Worm (Caenorhabditis elegans): ENCODE results near the gene inft-2.

Gene inft-2

DNA sequence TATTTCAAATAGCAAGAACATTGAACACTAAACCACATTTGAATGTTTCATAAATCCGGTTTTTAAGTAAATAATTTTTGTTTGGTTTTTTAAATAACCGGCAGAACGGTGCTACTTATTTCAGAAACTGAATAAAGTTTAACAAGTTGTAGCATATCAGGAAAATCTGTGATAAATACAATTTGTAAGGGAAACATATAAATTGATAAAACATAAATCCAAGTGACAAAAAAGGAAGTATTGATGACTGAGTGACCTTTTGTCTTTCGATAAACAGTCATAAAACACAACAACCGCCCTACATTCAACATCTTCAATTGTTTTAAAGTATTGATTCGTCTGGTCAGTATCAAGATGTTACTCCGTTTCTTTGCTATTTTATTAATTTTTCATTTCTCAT, 6.8 kb upstream of the inft-2 start, which contains the start of gene far-5:
Gene far-5 (plus strand): TSS at position 301 of the 400 bp plus-strand sequence.
- TF ChIP-seq W03F9.2 (tag; optimal IDR thresholded peaks at IDR 0.05) (no peak), him-1 (tag; optimal IDR thresholded peaks at IDR 0.05) (no peak), dao-5 (tag; optimal IDR thresholded peaks at IDR 0.05) (no peak)

DNA sequence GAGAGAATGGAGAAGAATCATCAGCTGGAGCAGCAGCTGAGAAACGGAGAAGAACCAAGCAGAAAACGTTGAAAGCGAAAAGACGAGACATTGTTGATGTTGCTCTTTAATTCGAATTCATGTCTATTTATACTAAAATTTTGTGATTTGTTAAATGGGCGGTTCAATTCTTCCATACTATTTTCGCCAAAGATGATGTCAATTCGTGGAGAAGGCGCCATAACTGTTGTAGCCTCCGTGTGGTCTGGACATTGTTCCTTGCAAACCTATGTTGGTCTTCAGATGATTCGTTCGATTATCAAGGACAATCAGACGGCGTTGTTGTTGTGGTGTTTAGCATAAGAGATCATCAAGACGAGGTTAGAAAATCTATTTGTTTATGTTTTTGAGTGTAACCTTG, 4.7 kb upstream of the inft-2 start, which contains the start of gene far-3:
Gene far-3 (minus strand): TSS at position 101 of the 400 bp plus-strand sequence.
- TF ChIP-seq him-1 (tag; optimal IDR thresholded peaks at IDR 0.05) (no peak), dao-5 (tag; optimal IDR thresholded peaks at IDR 0.05) (no peak)

DNA sequence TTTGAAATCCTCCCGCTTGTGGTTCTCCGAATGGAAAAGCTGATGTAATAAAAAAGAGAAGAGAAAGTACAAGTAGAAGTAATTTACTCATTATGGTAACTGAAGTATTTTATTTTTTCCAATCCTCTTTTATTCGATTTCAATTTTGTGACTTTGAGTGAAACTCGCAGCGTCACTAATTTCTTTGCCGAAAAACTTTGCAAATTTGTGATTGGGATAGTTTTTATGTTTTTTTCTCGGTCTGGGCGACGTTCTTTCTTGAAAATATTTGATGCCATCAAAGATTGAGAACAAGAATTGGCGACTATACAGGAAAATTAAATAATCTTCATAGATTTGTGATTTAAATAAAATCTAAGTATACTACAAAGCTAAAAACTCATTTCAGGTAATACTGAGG, 2.6 kb upstream of the inft-2 start, which contains the start of gene far-4:
Gene far-4 (minus strand): TSS at position 101 of the 400 bp plus-strand sequence.
- TF ChIP-seq him-1 (tag; optimal IDR thresholded peaks at IDR 0.05): no peak
- TF ChIP-seq dao-5 (tag; optimal IDR thresholded peaks at IDR 0.05): no peak
- TF ChIP-seq W03F9.2 (tag; optimal IDR thresholded peaks at IDR 0.05): no peak

DNA sequence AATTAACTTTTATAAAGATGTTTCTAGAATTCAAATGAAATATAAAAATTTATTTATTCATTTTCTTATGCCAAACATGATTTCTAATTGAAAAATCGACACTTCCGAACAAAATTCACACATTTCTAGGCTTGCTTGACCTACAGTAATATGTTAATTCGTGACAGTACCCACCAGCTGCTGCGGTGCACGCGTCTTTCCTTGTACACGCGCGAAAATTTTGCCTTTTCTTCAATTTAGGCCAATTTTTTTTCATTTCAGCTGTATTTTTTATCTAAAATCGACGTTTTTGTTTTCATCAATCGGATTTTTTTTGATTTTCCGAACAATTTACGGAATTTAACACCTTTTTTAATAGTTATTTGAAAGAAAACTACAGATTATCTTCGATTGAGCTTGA, 2.0 kb upstream of the inft-2 start:
- no peak for TF ChIP-seq dao-5 (tag; optimal IDR thresholded peaks at IDR 0.05)
- TF ChIP-seq W03F9.2 (tag; optimal IDR thresholded peaks at IDR 0.05): no peak
- TF ChIP-seq him-1 (tag; optimal IDR thresholded peaks at IDR 0.05): no peak

DNA sequence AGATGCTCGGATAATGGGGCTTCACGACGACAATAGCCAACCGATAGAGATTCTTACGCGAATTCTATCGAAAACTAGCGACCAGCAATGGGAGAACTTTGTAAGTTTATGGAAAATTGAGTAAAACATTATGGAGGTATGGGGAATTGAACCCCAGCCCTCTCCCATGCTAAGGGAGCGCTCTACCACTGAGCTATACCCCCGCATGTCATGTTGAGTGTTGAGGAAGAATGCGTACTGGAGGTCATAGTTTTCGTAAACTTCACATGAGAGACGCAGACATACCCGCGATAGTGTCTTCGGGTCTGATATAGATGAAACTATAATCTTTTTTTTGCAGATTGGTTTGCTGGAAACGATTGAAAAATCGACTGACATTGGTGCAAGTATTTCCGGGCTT, 1.3 kb downstream of the inft-2 start:
- TF ChIP-seq him-1 (tag; optimal IDR thresholded peaks at IDR 0.05) (peak; percentile 72), W03F9.2 (tag; optimal IDR thresholded peaks at IDR 0.05) (no peak), dao-5 (tag; optimal IDR thresholded peaks at IDR 0.05) (peak; percentile 72)

DNA sequence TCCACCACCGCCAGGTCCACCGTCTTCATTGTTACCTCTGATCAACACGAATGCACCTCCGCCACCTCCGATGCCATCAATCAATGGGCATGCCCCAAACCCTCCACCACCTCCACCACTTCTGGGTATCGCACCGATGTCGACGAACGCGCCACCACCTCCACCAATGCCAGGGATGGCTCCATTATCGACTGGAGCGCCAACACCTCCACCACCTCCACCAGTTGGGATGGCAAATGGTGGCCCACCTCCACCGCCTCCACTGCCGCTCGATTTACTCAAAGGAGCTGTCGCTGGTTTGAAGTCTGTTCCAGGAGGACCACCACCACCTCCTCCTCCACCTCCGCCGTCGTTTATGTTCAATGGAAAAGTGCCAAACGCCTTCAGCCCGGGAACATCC, 2.3 kb downstream of the inft-2 start:
- no peak for TF ChIP-seq dao-5 (tag; optimal IDR thresholded peaks at IDR 0.05)
- no peak for TF ChIP-seq him-1 (tag; optimal IDR thresholded peaks at IDR 0.05)
- no peak for TF ChIP-seq W03F9.2 (tag; optimal IDR thresholded peaks at IDR 0.05)

DNA sequence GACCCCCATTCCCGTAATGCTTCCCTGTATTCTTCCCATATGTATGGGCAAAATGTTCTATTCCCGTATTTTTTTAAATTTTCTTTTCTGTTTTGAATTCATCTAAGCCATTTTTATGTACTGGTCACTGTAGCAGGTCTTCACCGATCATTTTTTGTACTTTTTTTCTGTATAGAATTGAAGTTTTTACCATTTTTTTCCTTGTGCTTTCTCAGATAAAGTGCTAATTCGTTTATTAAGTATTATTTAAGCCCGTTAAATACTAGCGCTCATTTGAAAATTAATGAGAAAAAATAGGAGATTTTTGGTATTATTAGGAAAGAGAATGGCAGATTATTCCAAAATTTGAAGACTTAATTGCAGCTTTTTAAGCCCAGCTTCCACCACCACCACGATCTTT, 4.6 kb downstream of the inft-2 start:
- no peak for TF ChIP-seq him-1 (tag; optimal IDR thresholded peaks at IDR 0.05)
- no peak for TF ChIP-seq dao-5 (tag; optimal IDR thresholded peaks at IDR 0.05)
- no peak for TF ChIP-seq W03F9.2 (tag; optimal IDR thresholded peaks at IDR 0.05)

DNA sequence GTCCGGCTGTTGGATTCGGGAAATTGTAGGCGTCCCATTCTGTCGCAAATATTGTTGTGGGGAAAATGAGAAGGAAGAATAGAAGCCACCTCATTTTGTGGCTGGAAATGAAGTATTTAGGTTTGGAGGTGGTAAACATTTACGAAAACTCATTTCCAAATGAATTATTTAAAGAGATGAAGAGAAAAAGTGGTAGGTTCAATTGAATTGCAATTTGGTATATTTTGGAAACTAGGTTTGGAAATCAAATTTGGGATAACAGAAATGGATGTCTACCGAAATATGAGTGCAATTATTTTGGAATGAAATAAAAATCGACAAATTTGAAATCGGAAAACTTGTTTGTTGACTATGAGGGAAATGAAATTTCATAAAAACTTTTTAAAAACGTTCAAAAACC, 6.7 kb downstream of the inft-2 start, which contains the start of gene F15B9.10:
Gene F15B9.10 (minus strand): TSS at position 101 of the 400 bp plus-strand sequence.
- TF ChIP-seq dao-5 (tag; optimal IDR thresholded peaks at IDR 0.05): no peak
- no peak for TF ChIP-seq him-1 (tag; optimal IDR thresholded peaks at IDR 0.05)
- no peak for TF ChIP-seq W03F9.2 (tag; optimal IDR thresholded peaks at IDR 0.05)

DNA sequence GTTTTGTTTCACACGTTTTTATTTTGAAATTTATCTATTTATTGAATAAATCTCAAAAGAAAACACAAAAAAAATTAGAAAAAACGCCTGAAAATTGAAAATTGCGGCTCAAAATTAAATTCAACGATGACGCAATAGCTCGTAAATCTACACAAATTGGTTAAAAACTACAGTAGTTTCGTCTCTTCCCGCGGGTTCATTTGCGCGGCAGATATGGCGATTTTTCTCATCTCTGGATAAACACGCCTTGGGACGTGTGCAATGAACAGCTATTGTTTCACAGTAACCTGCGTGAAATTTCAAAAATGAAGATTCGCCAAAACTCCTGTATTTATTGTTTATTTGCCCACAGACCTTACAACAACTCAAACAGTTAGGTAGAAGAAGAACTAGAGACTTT, 7.2 kb downstream of the inft-2 start:
- TF ChIP-seq W03F9.2 (tag; optimal IDR thresholded peaks at IDR 0.05) (no peak), him-1 (tag; optimal IDR thresholded peaks at IDR 0.05) (no peak), dao-5 (tag; optimal IDR thresholded peaks at IDR 0.05) (no peak)

DNA sequence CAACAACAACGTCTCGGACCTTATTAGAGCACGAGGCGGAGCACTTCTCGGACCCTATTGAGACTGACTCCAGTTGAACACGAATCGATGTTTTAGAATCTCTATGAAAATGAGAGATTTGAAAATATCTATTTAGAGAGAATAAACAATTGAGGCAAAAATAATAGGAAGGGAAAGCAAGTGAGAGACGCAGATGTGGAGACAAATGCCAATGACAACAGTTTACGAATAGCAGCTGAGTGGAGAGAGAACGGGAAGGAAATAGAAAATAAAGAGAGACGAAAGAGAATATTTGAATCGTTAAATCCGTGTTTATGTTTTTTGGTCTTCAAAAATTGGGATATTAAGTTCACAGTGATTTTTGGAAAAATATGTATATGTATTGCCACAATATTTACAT, 7.7 kb downstream of the inft-2 start:
- no peak for TF ChIP-seq dao-5 (tag; optimal IDR thresholded peaks at IDR 0.05)
- TF ChIP-seq him-1 (tag; optimal IDR thresholded peaks at IDR 0.05): no peak
- TF ChIP-seq W03F9.2 (tag; optimal IDR thresholded peaks at IDR 0.05): no peak

DNA sequence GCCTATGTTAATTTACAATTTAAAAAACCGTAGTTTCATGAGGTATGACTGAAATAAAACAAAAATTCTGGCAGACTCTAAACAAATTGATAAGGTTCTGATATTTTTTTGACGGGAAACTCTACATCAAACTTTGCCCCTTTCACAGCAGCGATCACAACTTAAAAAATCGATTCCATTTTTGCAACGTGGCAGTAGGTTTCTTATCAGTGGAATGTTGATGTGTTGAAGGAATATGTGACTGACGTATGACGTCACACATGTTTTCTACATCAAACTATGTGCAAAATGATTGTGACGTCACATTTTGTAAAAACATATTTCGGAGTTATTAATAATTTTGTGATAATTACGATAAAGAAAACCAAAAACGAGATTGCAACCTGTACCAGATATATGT, 9.8 kb downstream of the inft-2 start:
- TF ChIP-seq W03F9.2 (tag; optimal IDR thresholded peaks at IDR 0.05): no peak
- no peak for TF ChIP-seq dao-5 (tag; optimal IDR thresholded peaks at IDR 0.05)
- no peak for TF ChIP-seq him-1 (tag; optimal IDR thresholded peaks at IDR 0.05)

DNA sequence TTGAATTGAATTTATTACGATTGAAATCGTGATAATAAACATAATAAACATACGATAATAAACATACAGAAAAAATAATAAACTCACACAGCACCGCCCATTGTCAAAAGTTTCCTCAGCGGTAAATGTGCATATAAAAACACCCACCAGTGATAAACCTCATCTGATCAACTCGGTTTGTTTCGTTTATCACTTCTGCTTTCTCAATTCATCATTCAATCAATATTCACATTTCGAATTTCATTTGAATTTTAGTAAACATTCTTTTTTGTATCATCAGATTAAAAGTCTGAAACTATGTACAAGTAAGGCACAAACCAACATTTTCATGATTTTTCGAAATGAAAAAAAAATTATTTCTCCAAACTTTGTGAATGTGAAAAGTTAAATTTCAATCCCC, 11.0 kb downstream of the inft-2 start, which contains the start of gene try-10:
Gene try-10 (minus strand): TSS at position 101 of the 400 bp plus-strand sequence.
- TF ChIP-seq W03F9.2 (tag; optimal IDR thresholded peaks at IDR 0.05) (no peak), him-1 (tag; optimal IDR thresholded peaks at IDR 0.05) (no peak)

DNA sequence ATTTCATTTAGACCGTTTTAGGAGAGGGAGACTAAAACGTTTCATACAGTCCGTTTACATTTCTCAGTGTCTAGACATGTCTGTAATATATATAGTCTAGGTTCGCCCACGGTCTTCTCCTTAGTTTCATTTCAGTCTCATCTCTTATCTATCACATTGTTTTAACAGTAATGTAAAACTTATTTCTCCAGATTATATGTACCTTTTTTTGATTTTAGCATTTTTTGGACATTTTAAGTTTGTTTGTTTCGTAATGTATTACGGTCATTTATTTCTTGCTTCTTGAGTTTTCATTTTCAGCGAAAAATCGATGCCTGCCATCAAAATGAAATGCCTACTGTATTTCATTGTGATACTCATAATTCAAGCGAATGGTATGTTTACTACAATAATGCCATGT, 11.7 kb downstream of the inft-2 start, which contains the start of gene F15B9.6:
Gene F15B9.6 (plus strand): TSS at position 301 of the 400 bp plus-strand sequence.
- no peak for TF ChIP-seq W03F9.2 (tag; optimal IDR thresholded peaks at IDR 0.05)
- TF ChIP-seq him-1 (tag; optimal IDR thresholded peaks at IDR 0.05): no peak
- no peak for TF ChIP-seq dao-5 (tag; optimal IDR thresholded peaks at IDR 0.05)

DNA sequence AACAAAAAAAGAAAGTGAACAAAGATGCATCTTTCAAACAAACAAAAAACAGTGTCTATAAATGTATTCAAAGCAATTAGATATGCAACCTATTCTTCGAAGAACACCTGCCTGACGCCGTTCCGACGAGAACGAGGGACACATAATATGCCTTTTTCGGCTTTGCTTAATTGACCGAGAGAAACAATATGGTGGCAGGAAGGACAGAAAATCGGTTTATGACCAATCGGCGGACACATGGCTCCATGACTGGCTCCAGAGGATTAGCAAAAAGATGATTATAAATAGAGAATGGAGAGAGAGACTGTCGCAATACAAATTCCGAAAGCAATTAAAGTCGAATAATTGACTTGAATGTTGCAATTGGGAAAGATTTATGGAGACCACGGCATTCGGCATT, 16.1 kb downstream of the inft-2 start:
- TF ChIP-seq him-1 (tag; optimal IDR thresholded peaks at IDR 0.05): no peak
- no peak for TF ChIP-seq W03F9.2 (tag; optimal IDR thresholded peaks at IDR 0.05)
- no peak for TF ChIP-seq dao-5 (tag; optimal IDR thresholded peaks at IDR 0.05)

DNA sequence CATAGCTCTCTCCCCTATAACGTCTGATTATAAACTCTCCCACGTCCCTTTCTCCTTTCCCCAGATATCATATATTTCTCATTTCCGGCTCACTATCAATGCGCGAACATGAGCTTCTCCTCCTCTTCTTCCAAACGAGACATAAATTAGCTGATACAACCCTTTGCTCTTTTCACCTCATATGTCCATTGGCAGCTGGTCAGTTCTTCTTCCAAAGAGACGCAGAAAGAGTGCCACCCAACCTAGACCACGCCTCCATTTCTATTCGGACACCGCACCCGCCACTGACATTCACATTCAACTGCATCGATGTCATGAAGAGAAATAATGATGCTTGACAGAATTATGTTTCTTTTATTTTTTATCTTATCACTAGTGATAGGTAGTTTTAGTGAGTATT, 16.6 kb downstream of the inft-2 start, which contains the start of gene fmi-1:
Gene fmi-1 (plus strand): TSS at position 301 of the 400 bp plus-strand sequence.
- no peak for TF ChIP-seq W03F9.2 (tag; optimal IDR thresholded peaks at IDR 0.05)
